Worm (Caenorhabditis elegans): ENCODE measurements around the gene C38D9.8.

ce11 chrV:17530486-17530885, 22.2 kb downstream of the C38D9.8 start, which contains the start of gene C18D4.12:
- TF ChIP-seq ama-1 (optimal IDR thresholded peaks at IDR 0.05) (no peak), tbx-11 (GFP tag; IDR thresholded peaks at IDR 0.05) (no peak), F13C5.2 (tag; optimal IDR thresholded peaks at IDR 0.05) (no peak), sea-1 (GFP tag; conservative IDR thresholded peaks at IDR 0.05) (no peak), hnd-1 (tag; optimal IDR thresholded peaks at IDR 0.05) (no peak), hmbx-1 (tag; optimal IDR thresholded peaks at IDR 0.05) (no peak), ets-7 (tag; optimal IDR thresholded peaks at IDR 0.05) (no peak), hmg-4 (GFP tag; optimal IDR thresholded peaks at IDR 0.05) (no peak), aly-1 (tag; optimal IDR thresholded peaks at IDR 0.05) (no peak), ceh-13 (GFP tag; optimal IDR thresholded peaks at IDR 0.05) (no peak), B0310.2 (tag; optimal IDR thresholded peaks at IDR 0.05) (no peak)

Data from whole organism, early embryonic.